Worm (Caenorhabditis elegans) whole organism, L4 larva: ENCODE measurements around the gene abhd-12.

Experiments used
- T26A8.4 ChIP-seq: fragments of 200-800 bp; sonication (Bioruptor generic); IDR thresholded peaks from 2 replicates; pipeline ENCODE4 v1.3.6; 2022; ENCODE audit warnings: missing genetic modification characterization, missing compliant biosample characterization
- ZK337.2 ChIP-seq: fragments of 200-800 bp; sonication (Bioruptor generic); IDR thresholded peaks from 2 replicates; pipeline ENCODE4 v1.3.6; 2022; ENCODE audit warnings: missing genetic modification reagents, missing genetic modification characterization, missing compliant biosample characterization
- ceh-28 ChIP-seq: fragments of 150-350 bp; optimal IDR thresholded peaks from 2 replicates; lab custom pipeline; 2014; ENCODE audit warnings: missing biosample characterization, missing genetic modification reagents, missing genetic modification characterization
- ceh-32 ChIP-seq: sonication (generic microtip); optimal IDR thresholded peaks from 2 replicates; lab custom pipeline; 2016; ENCODE audit warnings: mild to moderate bottlenecking, missing genetic modification characterization, missing compliant biosample characterization; ENCODE audit not compliant: poor library complexity
- dpl-1 ChIP-seq: fragments of 150-350 bp; optimal IDR thresholded peaks from 2 replicates; lab custom pipeline; 2014; ENCODE audit warnings: missing biosample characterization, missing genetic modification reagents, missing genetic modification characterization
- dve-1 ChIP-seq: sonication (generic microtip); optimal IDR thresholded peaks from 2 replicates; lab custom pipeline; 2017; ENCODE audit warnings: antibody characterized with exemption, mild to moderate bottlenecking, missing genetic modification characterization, missing compliant biosample characterization; ENCODE audit not compliant: insufficient read depth
- hmg-1.1 ChIP-seq: fragments of 200-800 bp; sonication (Bioruptor generic); IDR thresholded peaks from 2 replicates; pipeline ENCODE4 v1.3.6; 2022; ENCODE audit warnings: missing genetic modification reagents, missing genetic modification characterization, missing compliant biosample characterization
- lsy-2 ChIP-seq, 2 experiments: fragments of 150-350 bp in 1 of 2; sonication (generic microtip) in 1 of 2; optimal IDR thresholded peaks; 2 replicates each; lab custom pipeline; 2014 to 2017; ENCODE audit warnings: missing biosample characterization in 2 of 2, missing genetic modification characterization in 2 of 2
- nhr-237 ChIP-seq: sonication (generic microtip); optimal IDR thresholded peaks from 2 replicates; lab custom pipeline; 2017; ENCODE audit warnings: missing biosample characterization, missing genetic modification characterization
- nhr-76 ChIP-seq: fragments of 150-350 bp; optimal IDR thresholded peaks from 2 replicates; lab custom pipeline; 2014; ENCODE audit warnings: missing biosample characterization, missing genetic modification characterization
- saeg-2 ChIP-seq: fragments of 200-800 bp; sonication (Bioruptor generic); IDR thresholded peaks from 2 replicates; pipeline ENCODE4 v1.3.6; 2022; ENCODE audit warnings: missing genetic modification reagents, missing genetic modification characterization, missing compliant biosample characterization
- unc-130 ChIP-seq: sonication (generic microtip); optimal IDR thresholded peaks from 2 replicates; lab custom pipeline; 2016; ENCODE audit warnings: missing genetic modification reagents, missing genetic modification characterization, missing compliant biosample characterization
- unc-62 ChIP-seq, 3 experiments: fragments of 150-350 bp in 1 of 3; sonication (generic microtip); optimal IDR thresholded peaks in 2 of 3; peaks in 1 of 3; 1 replicate in 1 of 3; 2 replicates in 2 of 3; lab custom pipeline; 2014 to 2017; ENCODE audit warnings: missing biosample characterization in 3 of 3, missing genetic modification characterization in 3 of 3, missing genetic modification reagents in 3 of 3, missing genotype in 1 of 3

ce11 chrV:7994570-7994969 lies 10.9 kb downstream of the abhd-12 start, which contains the start of gene ceh-76:
- no peak for TF ChIP-seq ZK337.2
- no peak for TF ChIP-seq unc-130 (GFP tag; lab: Kevin White, UChicago)
- no peak for TF ChIP-seq nhr-76 (tag; lab: Kevin White, UChicago)
- TF ChIP-seq ceh-32, result no peak
- TF ChIP-seq saeg-2 (GFP tag; lab: Robert Waterston, UW), result no peak
- TF ChIP-seq dpl-1 (GFP tag; lab: Kevin White, UChicago), result no peak
- TF ChIP-seq nhr-237 (tag; lab: Kevin White, UChicago), result no peak
- no peak for TF ChIP-seq T26A8.4 (GFP tag; lab: Robert Waterston, UW)
- TF ChIP-seq ceh-28 (tag; lab: Kevin White, UChicago), result no peak
- TF ChIP-seq lsy-2 (tag; optimal IDR thresholded peaks at IDR 0.05; lab: Kevin White, UChicago), result no peak
- no peak for TF ChIP-seq unc-62 (GFP tag; optimal IDR thresholded peaks at IDR 0.05 in 1 of 2; lab: Kevin White, UChicago)
- TF ChIP-seq unc-62 (tag; optimal IDR thresholded peaks at IDR 0.05; lab: Kevin White, UChicago), result no peak
- TF ChIP-seq hmg-1.1, result no peak
- no peak for TF ChIP-seq dve-1 (tag; lab: Kevin White, UChicago)
